Worm (Caenorhabditis elegans): ENCODE measurements around the gene R107.5.

DNA sequence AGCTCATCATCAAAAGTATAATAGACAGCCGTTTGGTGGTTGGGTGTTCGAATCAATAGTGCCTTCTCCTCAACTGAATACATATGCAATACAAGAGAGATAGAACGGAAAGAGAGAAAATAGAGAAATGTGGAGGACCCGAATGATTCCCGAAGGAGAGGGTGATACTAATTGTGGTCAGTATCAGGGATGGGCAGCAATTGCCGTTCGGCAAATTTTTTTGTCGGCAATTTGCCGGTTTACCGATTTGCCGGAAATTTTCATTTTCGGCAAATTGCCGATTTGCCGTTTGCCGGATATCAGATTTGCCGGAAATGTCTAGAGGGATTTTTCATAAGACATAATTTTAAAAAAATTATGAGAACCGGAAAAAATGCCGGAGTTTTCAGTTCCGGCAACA lies 41.3 kb downstream of the R107.5 start, which contains the start of gene F59B2.9:
- no peak for TF ChIP-seq pag-3 (tag; optimal IDR thresholded peaks at IDR 0.05; ENCODE audit: borderline replicate concordance, insufficient read depth)
- TF ChIP-seq efl-1 (optimal IDR thresholded peaks at IDR 0.05), result no peak
- TF ChIP-seq efl-1 (GFP tag; optimal IDR thresholded peaks at IDR 0.05 in 1 of 2), result no peak

All from whole organism, L1 larva.